Worm (Caenorhabditis elegans): Measurements from ENCODE around the gene ncs-6.

ncs-6 gene

DNA sequence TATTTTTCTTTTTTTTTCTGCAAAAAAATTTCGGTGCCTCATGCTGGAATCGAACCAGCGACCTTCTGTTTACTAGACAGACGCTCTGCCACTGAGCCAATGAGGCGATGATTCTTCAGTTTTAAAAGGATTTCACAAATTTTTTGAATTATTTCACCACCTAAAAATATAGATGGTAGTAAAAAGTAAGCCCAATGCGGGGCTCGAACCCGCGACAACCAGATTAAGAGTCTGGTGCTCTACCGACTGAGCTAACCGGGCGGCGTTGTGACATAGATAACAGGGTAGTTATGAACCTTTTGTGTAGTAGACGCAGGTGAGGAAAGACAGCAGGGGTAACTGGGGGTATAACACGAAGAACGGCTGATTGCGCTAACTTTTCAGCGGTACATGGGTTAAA, 39.3 kb upstream of the ncs-6 start:
- TF ChIP-seq lin-39 (tag; optimal IDR thresholded peaks at IDR 0.05), result peak; percentile 16
- TF ChIP-seq elt-2 (tag; optimal IDR thresholded peaks at IDR 0.05), result peak; percentile 45

DNA sequence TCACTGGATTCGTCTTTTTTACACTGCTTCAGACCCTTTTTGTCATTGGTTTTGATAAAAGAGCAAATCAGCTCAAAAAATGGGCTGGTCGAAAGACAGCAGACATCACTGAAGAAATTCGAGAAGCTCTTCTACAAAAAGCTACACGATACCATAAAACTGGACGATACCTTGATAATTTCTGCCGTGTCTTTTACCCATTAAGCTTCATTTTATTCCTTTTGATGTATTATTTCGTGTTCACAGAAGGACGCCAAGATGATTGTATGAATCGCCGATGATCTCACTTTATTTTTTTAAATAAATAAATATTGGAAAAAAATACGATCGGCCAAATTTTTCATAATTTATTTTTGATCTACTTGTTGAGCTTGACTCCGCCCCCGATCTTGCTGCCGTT, 38.8 kb upstream of the ncs-6 start:
- TF ChIP-seq tbx-2 (tag; optimal IDR thresholded peaks at IDR 0.05) (no peak), elt-2 (tag; optimal IDR thresholded peaks at IDR 0.05) (no peak)

DNA sequence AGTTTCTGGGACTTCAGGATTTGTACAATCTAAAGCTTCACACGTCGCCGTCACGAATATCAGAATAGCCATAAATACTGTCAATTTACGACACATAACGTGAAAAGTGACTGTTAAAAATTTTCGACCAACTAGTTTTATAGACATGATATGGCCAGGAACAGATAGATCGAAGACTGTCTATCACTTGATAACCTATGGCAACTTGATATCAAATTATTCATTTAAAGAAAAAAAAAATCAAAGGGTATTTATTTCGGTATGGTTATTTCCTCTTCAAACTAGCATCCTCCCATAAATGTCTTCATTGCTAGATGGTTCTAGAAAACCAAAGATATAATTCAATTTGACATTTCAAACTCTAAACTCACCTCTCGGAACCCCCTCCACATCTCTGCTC, 34.1 kb upstream of the ncs-6 start, which contains the start of gene W10G11.3:
W10G11.3 (minus strand) TSS at position 101 of the 400 bp plus-strand sequence.
- no peak for TF ChIP-seq nhr-11 (tag; optimal IDR thresholded peaks at IDR 0.05)
- TF ChIP-seq pha-4 (tag; optimal IDR thresholded peaks at IDR 0.05), result no peak
- no peak for TF ChIP-seq nhr-77 (tag; optimal IDR thresholded peaks at IDR 0.05)
- TF ChIP-seq nhr-43 (tag; optimal IDR thresholded peaks at IDR 0.05; ENCODE audit: poor library complexity, severe bottlenecking), result no peak
- TF ChIP-seq nhr-237 (tag; optimal IDR thresholded peaks at IDR 0.05), result no peak
- no peak for TF ChIP-seq zag-1 (tag; optimal IDR thresholded peaks at IDR 0.05)
- TF ChIP-seq ceh-9 (tag; optimal IDR thresholded peaks at IDR 0.05), result no peak
- no peak for TF ChIP-seq ztf-4 (tag; optimal IDR thresholded peaks at IDR 0.05)
- TF ChIP-seq jun-1 (tag; optimal IDR thresholded peaks at IDR 0.05), result no peak
- TF ChIP-seq pqm-1 (tag; optimal IDR thresholded peaks at IDR 0.05), result no peak
- TF ChIP-seq aly-2 (tag; optimal IDR thresholded peaks at IDR 0.05), result no peak
- TF ChIP-seq R02D3.7 (tag; optimal IDR thresholded peaks at IDR 0.05), result no peak
- TF ChIP-seq mml-1 (tag; optimal IDR thresholded peaks at IDR 0.05), result no peak
- no peak for TF ChIP-seq sea-2 (GFP tag; optimal IDR thresholded peaks at IDR 0.05)
- TF ChIP-seq nhr-28 (tag; optimal IDR thresholded peaks at IDR 0.05), result no peak
- TF ChIP-seq ztf-11 (tag; optimal IDR thresholded peaks at IDR 0.05), result no peak

DNA sequence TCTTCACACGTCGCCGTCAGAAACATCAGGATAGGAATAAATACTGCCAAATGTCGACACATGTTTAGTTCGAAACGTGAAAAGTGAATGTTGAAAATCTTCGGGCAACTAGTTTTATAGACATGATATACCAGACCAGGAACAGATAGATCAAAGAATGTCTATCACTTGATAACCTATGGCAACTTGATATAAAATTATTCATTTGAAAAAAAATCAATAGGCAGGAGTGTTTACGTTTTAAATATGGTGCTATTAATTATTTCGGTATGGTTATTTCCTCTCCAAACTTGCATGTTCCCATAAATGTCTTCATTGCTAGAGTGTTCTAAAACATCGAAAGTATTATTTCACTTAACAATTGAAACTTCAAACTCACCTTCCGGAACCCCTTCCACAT, 33.2 kb upstream of the ncs-6 start, which contains the start of gene W10G11.2:
W10G11.2 (minus strand) TSS at position 101 of the 400 bp plus-strand sequence.
- TF ChIP-seq ceh-28 (tag; optimal IDR thresholded peaks at IDR 0.05) (no peak), nhr-25 (tag; optimal IDR thresholded peaks at IDR 0.05) (no peak), tbx-2 (tag; optimal IDR thresholded peaks at IDR 0.05) (no peak), hmg-11 (tag; optimal IDR thresholded peaks at IDR 0.05) (no peak), fos-1 (tag; optimal IDR thresholded peaks at IDR 0.05) (no peak), ama-1 (optimal IDR thresholded peaks at IDR 0.05) (no peak), unc-39 (tag; optimal IDR thresholded peaks at IDR 0.05) (no peak), nhr-28 (tag; optimal IDR thresholded peaks at IDR 0.05) (no peak), snpc-4 (tag; optimal IDR thresholded peaks at IDR 0.05) (no peak), ceh-82 (tag; optimal IDR thresholded peaks at IDR 0.05) (no peak), lin-15B (tag; optimal IDR thresholded peaks at IDR 0.05) (no peak), nhr-23 (tag; optimal IDR thresholded peaks at IDR 0.05) (no peak), nhr-43 (tag; optimal IDR thresholded peaks at IDR 0.05; ENCODE audit: poor library complexity, severe bottlenecking) (no peak), mdl-1 (tag; optimal IDR thresholded peaks at IDR 0.05) (no peak), nhr-67 (tag; optimal IDR thresholded peaks at IDR 0.05) (no peak), sea-2 (GFP tag; optimal IDR thresholded peaks at IDR 0.05) (no peak)

DNA sequence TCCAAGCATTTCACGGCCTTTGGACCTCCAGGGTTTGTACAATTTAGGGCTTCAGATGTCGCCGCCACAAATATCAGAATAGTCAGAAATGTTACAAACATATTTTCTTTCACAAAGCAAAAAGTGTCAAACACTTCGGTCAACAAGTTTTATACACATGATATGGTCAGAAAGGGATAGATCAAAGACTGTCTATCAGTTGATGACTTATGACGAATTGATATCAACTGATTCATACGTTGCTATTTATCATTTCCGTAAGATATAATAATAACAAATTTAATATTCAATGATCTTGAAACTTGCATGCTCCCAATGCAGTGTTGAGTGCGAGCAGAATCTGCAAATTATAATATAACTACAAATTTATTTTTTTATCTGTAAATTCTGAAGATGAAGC, 32.3 kb upstream of the ncs-6 start, which contains the start of gene W10G11.1:
W10G11.1 (minus strand) TSS at position 101 of the 400 bp plus-strand sequence.
- TF ChIP-seq lsy-12 (tag; optimal IDR thresholded peaks at IDR 0.05) (no peak), ZK546.5 (tag; optimal IDR thresholded peaks at IDR 0.05) (no peak), nhr-12 (tag; optimal IDR thresholded peaks at IDR 0.05) (no peak), ama-1 (optimal IDR thresholded peaks at IDR 0.05) (no peak)

DNA sequence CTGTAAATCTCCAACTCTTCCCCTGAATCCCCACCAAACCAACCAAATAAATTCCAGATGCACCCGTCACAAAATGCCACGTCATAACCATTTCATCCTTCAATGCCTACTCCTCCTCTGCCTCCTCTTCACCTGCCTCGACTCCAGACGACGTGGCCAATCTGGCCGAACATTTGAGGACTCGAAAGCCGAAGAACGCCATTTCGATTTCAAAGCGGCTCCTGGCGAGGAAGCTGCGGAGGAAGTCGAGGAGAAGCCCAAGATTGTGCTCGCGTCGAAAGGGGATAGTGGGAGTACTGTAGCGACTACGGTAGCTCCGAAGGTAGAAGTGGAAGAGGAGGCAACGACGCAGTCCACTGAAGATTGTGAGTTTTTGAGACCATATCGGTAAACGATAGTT, 29.1 kb upstream of the ncs-6 start, which contains the start of gene lgc-45:
lgc-45 (plus strand) TSS at position 56 of the 400 bp plus-strand sequence.
- TF ChIP-seq elt-3 (tag; optimal IDR thresholded peaks at IDR 0.05), result no peak
- TF ChIP-seq mml-1 (tag; optimal IDR thresholded peaks at IDR 0.05), result no peak
- TF ChIP-seq unc-62 (GFP tag; optimal IDR thresholded peaks at IDR 0.05), result no peak
- no peak for TF ChIP-seq ceh-82 (tag; optimal IDR thresholded peaks at IDR 0.05)
- TF ChIP-seq lin-39 (tag; optimal IDR thresholded peaks at IDR 0.05), result no peak
- no peak for TF ChIP-seq daf-12 (tag; optimal IDR thresholded peaks at IDR 0.05)
- TF ChIP-seq nfya-1 (tag; optimal IDR thresholded peaks at IDR 0.05; ENCODE audit: insufficient read depth), result no peak
- no peak for TF ChIP-seq egl-27 (tag; optimal IDR thresholded peaks at IDR 0.05)
- no peak for TF ChIP-seq zag-1 (tag; optimal IDR thresholded peaks at IDR 0.05)
- no peak for TF ChIP-seq lsy-12 (tag; optimal IDR thresholded peaks at IDR 0.05)
- no peak for TF ChIP-seq nhr-77 (tag; optimal IDR thresholded peaks at IDR 0.05)
- TF ChIP-seq aly-2 (tag; optimal IDR thresholded peaks at IDR 0.05), result no peak
- TF ChIP-seq unc-39 (tag; optimal IDR thresholded peaks at IDR 0.05), result no peak
- no peak for TF ChIP-seq ceh-9 (tag; optimal IDR thresholded peaks at IDR 0.05)
- no peak for TF ChIP-seq sea-2 (GFP tag; optimal IDR thresholded peaks at IDR 0.05)
- no peak for TF ChIP-seq fos-1 (tag; optimal IDR thresholded peaks at IDR 0.05)
- TF ChIP-seq jun-1 (tag; optimal IDR thresholded peaks at IDR 0.05), result no peak
- no peak for TF ChIP-seq ZK546.5 (tag; optimal IDR thresholded peaks at IDR 0.05)

Measured in whole organism, L3 larva.